Fruit fly (Drosophila melanogaster) whole organism, embryonic: ENCODE measurements around the gene CG13041.

Experiments used
- Blimp-1 ChIP-seq: fragments of 200-800 bp; sonication (Bioruptor generic); optimal IDR thresholded peaks from 3 replicates; lab custom pipeline; 2018; ENCODE audit warnings: missing biosample characterization, missing genetic modification characterization, mild to moderate bottlenecking, moderate library complexity, missing genetic modification reagents
- CG10431 ChIP-seq: fragments of 200-800 bp; sonication (Bioruptor generic); optimal IDR thresholded peaks from 3 replicates; lab custom pipeline; 2018; ENCODE audit warnings: missing biosample characterization, mild to moderate bottlenecking, missing genetic modification characterization
- CG10979 ChIP-seq: fragments of 200-800 bp; sonication (Bioruptor generic); optimal IDR thresholded peaks from 2 replicates; lab custom pipeline; 2018; ENCODE audit warnings: missing biosample characterization, mild to moderate bottlenecking, missing genetic modification characterization, moderate library complexity
- CG8089 ChIP-seq: fragments of 200-800 bp; sonication (Bioruptor generic); optimal IDR thresholded peaks from 3 replicates; lab custom pipeline; 2016; ENCODE audit warnings: missing biosample characterization, missing genetic modification characterization
- ac ChIP-seq: fragments of 200-800 bp; sonication (Bioruptor generic); optimal IDR thresholded peaks from 3 replicates; lab custom pipeline; 2017; ENCODE audit warnings: missing biosample characterization, mild to moderate bottlenecking, missing genetic modification characterization
- da ChIP-seq: fragments of 200-800 bp; sonication (Bioruptor generic); optimal IDR thresholded peaks from 2 replicates; lab custom pipeline; 2016; ENCODE audit warnings: missing biosample characterization, missing genetic modification characterization
- gfzf ChIP-seq: fragments of 200-800 bp; sonication (Bioruptor generic); optimal IDR thresholded peaks from 2 replicates; lab custom pipeline; 2016; ENCODE audit warnings: missing biosample characterization, mild to moderate bottlenecking, missing genetic modification characterization, moderate library complexity
- otp ChIP-seq: fragments of 200-800 bp; sonication (Bioruptor generic); IDR thresholded peaks from 3 replicates; pipeline ENCODE4, ENCODE4 v1.3.6; 2022; ENCODE audit warnings: missing biosample characterization, missing genetic modification characterization
- psq ChIP-seq: fragments of 200-800 bp; sonication (Bioruptor generic); optimal IDR thresholded peaks from 2 replicates; lab custom pipeline; 2017; ENCODE audit warnings: missing biosample characterization, missing genetic modification characterization
- seq ChIP-seq: fragments of 200-800 bp; sonication (Bioruptor generic); IDR thresholded peaks from 2 replicates; pipeline ENCODE4 v1.3.6; 2022; ENCODE audit warnings: missing biosample characterization, missing genetic modification characterization

- TF ChIP-seq CG8089 (GFP tag; lab: Kevin White, UChicago) (no peak), da (GFP tag; lab: Kevin White, UChicago) (no peak), psq (no peak), seq (GFP tag; lab: Robert Waterston, UW) (no peak), CG10979 (no peak), ac (no peak), CG10431 (no peak), gfzf (GFP tag; lab: Kevin White, UChicago) (no peak), otp (no peak), Blimp-1 (GFP tag; lab: Kevin White, UChicago) (no peak)
Observed at dm6 chr3L:16364599-16364998, 45.3 kb upstream of the CG13041 start, which contains the start of gene Cpr72Eb.
